Worm (Caenorhabditis elegans): ENCODE measurements around the gene B0348.2.

B0348.2 gene

DNA sequence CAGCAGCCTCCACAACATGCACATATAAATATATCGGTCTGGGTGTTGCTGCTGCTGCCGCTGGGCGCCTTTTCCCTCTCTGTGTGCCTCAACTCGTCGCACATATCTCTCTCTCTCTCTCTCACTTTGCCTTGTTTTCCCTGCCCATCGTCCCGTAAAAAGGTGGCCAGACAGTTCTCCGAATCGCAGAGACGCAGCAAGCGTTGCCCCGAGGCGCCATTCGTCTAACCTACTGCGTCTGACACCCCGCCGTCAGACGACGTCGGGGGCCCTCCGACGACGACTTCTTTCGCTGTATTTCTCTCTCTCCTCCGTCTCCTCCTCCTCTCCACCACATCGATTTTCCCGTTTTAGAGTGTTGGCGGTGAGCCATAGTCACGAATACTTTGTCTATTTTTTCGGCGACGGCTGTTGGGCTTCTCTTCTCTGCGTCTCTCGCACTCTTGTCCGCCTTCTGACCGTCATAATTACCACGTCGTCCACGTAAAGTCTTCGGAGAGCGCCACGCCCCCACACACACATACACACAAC lies 36.3 kb upstream of the B0348.2 start, which contains the start of gene B0348.10 (continued):
- TF ChIP-seq zag-1 (tag; optimal IDR thresholded peaks at IDR 0.05) = peak; percentile 30

DNA sequence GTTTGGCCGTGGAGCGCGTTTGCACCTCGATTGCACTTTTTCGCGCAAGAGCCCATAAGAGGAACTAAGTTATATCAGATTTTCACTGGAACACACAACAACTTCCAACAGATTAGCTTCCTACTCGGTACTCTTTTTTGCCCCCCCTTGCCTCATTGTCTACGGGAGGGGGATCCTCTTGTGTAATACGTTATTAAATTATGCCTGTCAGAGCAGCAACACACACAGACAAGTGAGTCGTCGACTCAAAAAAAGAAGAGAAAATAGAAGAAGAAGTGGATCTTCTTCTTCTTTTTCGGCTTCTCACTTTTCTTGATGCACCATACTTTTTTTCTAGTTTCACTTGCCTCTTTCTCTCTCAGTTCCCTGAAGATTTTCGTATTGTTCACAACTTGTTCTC lies 34.0 kb upstream of the B0348.2 start:
- TF ChIP-seq fkh-10 (GFP tag; optimal IDR thresholded peaks at IDR 0.05) (peak; percentile 28), jun-1 (tag; optimal IDR thresholded peaks at IDR 0.05) (no peak)

- TF ChIP-seq nhr-28 (tag; optimal IDR thresholded peaks at IDR 0.05) (no peak), zag-1 (tag; optimal IDR thresholded peaks at IDR 0.05) (no peak), lin-39 (tag; optimal IDR thresholded peaks at IDR 0.05) (no peak), nhr-43 (tag; optimal IDR thresholded peaks at IDR 0.05; ENCODE audit: poor library complexity, severe bottlenecking) (no peak), hmg-11 (tag; optimal IDR thresholded peaks at IDR 0.05) (no peak), elt-2 (tag; optimal IDR thresholded peaks at IDR 0.05) (no peak), skn-1 (tag; optimal IDR thresholded peaks at IDR 0.05) (no peak), nhr-77 (tag; optimal IDR thresholded peaks at IDR 0.05) (no peak), mdl-1 (tag; optimal IDR thresholded peaks at IDR 0.05) (no peak), eor-1 (tag; optimal IDR thresholded peaks at IDR 0.05) (no peak), nhr-76 (tag; optimal IDR thresholded peaks at IDR 0.05) (no peak), ceh-28 (tag; optimal IDR thresholded peaks at IDR 0.05) (no peak), lin-15B (tag; optimal IDR thresholded peaks at IDR 0.05) (no peak), nhr-12 (tag; optimal IDR thresholded peaks at IDR 0.05) (no peak), ztf-11 (tag; optimal IDR thresholded peaks at IDR 0.05) (no peak), nhr-67 (tag; optimal IDR thresholded peaks at IDR 0.05) (no peak), pqm-1 (tag; optimal IDR thresholded peaks at IDR 0.05) (no peak), ztf-4 (tag; optimal IDR thresholded peaks at IDR 0.05) (no peak), sea-2 (GFP tag; optimal IDR thresholded peaks at IDR 0.05) (no peak), jun-1 (tag; optimal IDR thresholded peaks at IDR 0.05) (no peak)
These were observed 33.4 kb upstream of the B0348.2 start for ce11 chrV:11708-12107.

DNA sequence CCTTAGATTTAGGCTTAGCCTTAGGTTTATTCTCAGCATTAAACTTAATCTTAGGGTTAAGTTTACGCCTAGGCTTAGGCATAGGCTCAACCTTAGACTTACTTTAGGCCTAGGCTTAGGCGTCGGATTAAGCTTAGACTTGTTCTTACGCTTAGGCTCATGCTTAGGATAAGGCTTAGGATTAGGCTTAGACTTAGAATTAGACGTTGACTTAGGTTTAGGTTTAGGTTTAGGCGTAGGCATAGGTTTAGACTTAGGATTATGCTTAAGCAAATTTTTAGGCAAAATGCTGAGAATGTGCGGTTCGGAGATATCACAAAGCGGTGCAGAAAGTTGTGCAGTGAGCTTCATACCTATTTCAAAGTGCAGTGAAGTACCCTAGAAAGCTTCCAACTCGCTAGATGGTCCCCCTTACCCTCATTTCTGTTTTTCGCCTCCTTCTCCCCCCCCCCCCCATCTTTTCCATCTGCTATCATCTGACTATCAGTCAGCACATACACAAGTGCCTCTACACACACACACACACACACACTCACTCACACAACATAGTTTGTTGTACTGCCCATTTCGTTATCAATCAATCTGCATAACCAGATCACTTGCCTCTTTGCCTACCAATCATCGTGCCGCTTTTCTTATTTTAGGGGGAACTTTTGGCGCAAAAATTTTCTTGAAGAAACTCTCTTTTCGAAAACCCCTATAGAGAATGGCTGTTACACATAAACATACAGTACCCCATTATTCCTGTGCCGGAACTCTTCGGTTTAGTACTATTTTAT lies 28.9 kb upstream of the B0348.2 start:
- no peak for TF ChIP-seq lin-15B (tag; optimal IDR thresholded peaks at IDR 0.05)
- TF ChIP-seq hmg-11 (tag; optimal IDR thresholded peaks at IDR 0.05) = no peak
- TF ChIP-seq eor-1 (tag; optimal IDR thresholded peaks at IDR 0.05) = no peak
- peak; percentile 58 for TF ChIP-seq nfya-1 (tag; optimal IDR thresholded peaks at IDR 0.05; ENCODE audit: insufficient read depth)
- no peak for TF ChIP-seq nhr-43 (tag; optimal IDR thresholded peaks at IDR 0.05; ENCODE audit: poor library complexity, severe bottlenecking)
- no peak for TF ChIP-seq aly-2 (tag; optimal IDR thresholded peaks at IDR 0.05)
- no peak for TF ChIP-seq jun-1 (tag; optimal IDR thresholded peaks at IDR 0.05)
- no peak for TF ChIP-seq ceh-82 (tag; optimal IDR thresholded peaks at IDR 0.05)
- TF ChIP-seq pqm-1 (tag; optimal IDR thresholded peaks at IDR 0.05) = peak; percentile 34
- TF ChIP-seq nhr-28 (tag; optimal IDR thresholded peaks at IDR 0.05) = no peak
- TF ChIP-seq unc-39 (tag; optimal IDR thresholded peaks at IDR 0.05) = no peak
- no peak for TF ChIP-seq egl-5 (tag; optimal IDR thresholded peaks at IDR 0.05)
- TF ChIP-seq ceh-9 (tag; optimal IDR thresholded peaks at IDR 0.05) = no peak
- no peak for TF ChIP-seq ceh-16 (tag; optimal IDR thresholded peaks at IDR 0.05)
- TF ChIP-seq skn-1 (tag; optimal IDR thresholded peaks at IDR 0.05) = no peak
- TF ChIP-seq fkh-2 (tag; optimal IDR thresholded peaks at IDR 0.05) = no peak
- no peak for TF ChIP-seq R02D3.7 (tag; optimal IDR thresholded peaks at IDR 0.05)
- no peak for TF ChIP-seq nhr-12 (tag; optimal IDR thresholded peaks at IDR 0.05)
- TF ChIP-seq elt-2 (tag; optimal IDR thresholded peaks at IDR 0.05) = peak; percentile 66
- no peak for TF ChIP-seq egl-27 (tag; optimal IDR thresholded peaks at IDR 0.05)
- peak; percentile 8 for TF ChIP-seq pha-4 (tag; optimal IDR thresholded peaks at IDR 0.05)
- no peak for TF ChIP-seq elt-3 (tag; optimal IDR thresholded peaks at IDR 0.05)
- TF ChIP-seq nhr-77 (tag; optimal IDR thresholded peaks at IDR 0.05) = no peak
- TF ChIP-seq mml-1 (tag; optimal IDR thresholded peaks at IDR 0.05) = no peak

DNA sequence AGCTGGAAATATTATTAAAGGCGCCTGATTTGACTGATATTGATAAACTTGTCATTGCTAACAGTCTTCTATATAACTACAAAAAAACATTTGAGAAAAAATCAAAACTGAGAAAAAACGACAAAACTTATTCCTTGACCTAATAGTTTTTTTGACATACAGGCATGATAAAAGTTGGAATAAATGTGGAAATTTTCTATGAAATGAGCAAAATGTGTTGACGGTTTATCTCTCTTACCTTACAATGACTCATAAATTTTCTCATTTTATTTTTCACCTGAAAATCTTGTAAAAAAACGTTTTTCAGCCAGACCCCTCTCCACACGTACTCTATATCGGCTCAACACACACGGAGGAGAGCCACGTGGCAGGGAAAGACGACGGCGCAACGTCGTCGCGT lies 24.6 kb upstream of the B0348.2 start, which contains the start of gene egl-8:
Gene egl-8, plus strand, starts transcription at position 301 of the 400 bp plus-strand sequence.
- TF ChIP-seq nhr-76 (tag; optimal IDR thresholded peaks at IDR 0.05) = no peak
- TF ChIP-seq hmg-11 (tag; optimal IDR thresholded peaks at IDR 0.05) = no peak
- no peak for TF ChIP-seq ceh-28 (tag; optimal IDR thresholded peaks at IDR 0.05)
- TF ChIP-seq zag-1 (tag; optimal IDR thresholded peaks at IDR 0.05) = no peak
- TF ChIP-seq sea-2 (GFP tag; optimal IDR thresholded peaks at IDR 0.05) = no peak
- TF ChIP-seq lin-15B (tag; optimal IDR thresholded peaks at IDR 0.05) = no peak
- TF ChIP-seq ztf-4 (tag; optimal IDR thresholded peaks at IDR 0.05) = no peak
- no peak for TF ChIP-seq ceh-82 (tag; optimal IDR thresholded peaks at IDR 0.05)
- no peak for TF ChIP-seq pqm-1 (tag; optimal IDR thresholded peaks at IDR 0.05)
- no peak for TF ChIP-seq elt-3 (tag; optimal IDR thresholded peaks at IDR 0.05)
- TF ChIP-seq eor-1 (tag; optimal IDR thresholded peaks at IDR 0.05) = no peak
- no peak for TF ChIP-seq tbx-2 (tag; optimal IDR thresholded peaks at IDR 0.05)
- no peak for TF ChIP-seq unc-39 (tag; optimal IDR thresholded peaks at IDR 0.05)
- TF ChIP-seq egl-27 (tag; optimal IDR thresholded peaks at IDR 0.05) = no peak
- no peak for TF ChIP-seq nhr-237 (tag; optimal IDR thresholded peaks at IDR 0.05)
- no peak for TF ChIP-seq skn-1 (tag; optimal IDR thresholded peaks at IDR 0.05)
- no peak for TF ChIP-seq mdl-1 (tag; optimal IDR thresholded peaks at IDR 0.05)

Data from whole organism, L3 larva.